Fruit fly (Drosophila melanogaster): ENCODE data around the gene Pdp.

The Pdp gene

dm6 chrX:7708942-7709707 lies 25.3 kb downstream of the Pdp start, which contains the start of gene CHES-1-like (continued):
- TF ChIP-seq luna (GFP tag; optimal IDR thresholded peaks at IDR 0.05): peak; percentile 67
- TF ChIP-seq croc (GFP tag; conservative IDR thresholded peaks at IDR 0.05): peak; percentile 84
- peak; percentile 79 for TF ChIP-seq Ada2b (GFP tag; IDR thresholded peaks at IDR 0.05)
- peak; percentile 67 for TF ChIP-seq CG34376 (GFP tag; optimal IDR thresholded peaks at IDR 0.05)
- TF ChIP-seq fd64A (GFP tag; optimal IDR thresholded peaks at IDR 0.05): peak; percentile 70
- no peak for TF ChIP-seq wek (GFP tag; optimal IDR thresholded peaks at IDR 0.05)
- TF ChIP-seq jing (GFP tag; optimal IDR thresholded peaks at IDR 0.05): peak; percentile 82
- no peak for TF ChIP-seq stwl (tag; optimal IDR thresholded peaks at IDR 0.05)
- peak; percentile 85 for TF ChIP-seq CG12104 (GFP tag; optimal IDR thresholded peaks at IDR 0.05)
- peak; percentile 76 for TF ChIP-seq CrebB (tag; optimal IDR thresholded peaks at IDR 0.05)
- peak; percentile 91 for TF ChIP-seq nau (GFP tag; optimal IDR thresholded peaks at IDR 0.05)
- TF ChIP-seq Awh (GFP tag; IDR thresholded peaks at IDR 0.05): peak; percentile 70
- TF ChIP-seq Xbp1 (GFP tag; optimal IDR thresholded peaks at IDR 0.05): peak; percentile 88
- peak; percentile 79 for TF ChIP-seq CG13123 (GFP tag; optimal IDR thresholded peaks at IDR 0.05)
- peak; percentile 53 for TF ChIP-seq pros (GFP tag; optimal IDR thresholded peaks at IDR 0.05)
- peak in 1 of 2 experiments; percentile 59 for TF ChIP-seq Trl (optimal IDR thresholded peaks at IDR 0.05)
- TF ChIP-seq Trl (GFP tag; optimal IDR thresholded peaks at IDR 0.05): peak; percentile 90
- TF ChIP-seq CG11504 (tag; optimal IDR thresholded peaks at IDR 0.05): peak; percentile 95
- peak; percentile 90 for TF ChIP-seq CG2712 (tag; optimal IDR thresholded peaks at IDR 0.05)
- TF ChIP-seq Chrac-16 (GFP tag; optimal IDR thresholded peaks at IDR 0.05): peak; percentile 87
- no peak for TF ChIP-seq ash1 (GFP tag; optimal IDR thresholded peaks at IDR 0.05)
- peak; percentile 58; the same call in 1 of the 2 replicates for TF ChIP-seq CG11696 (GFP tag; IDR thresholded peaks at IDR 0.05)
- TF ChIP-seq cg (GFP tag; optimal IDR thresholded peaks at IDR 0.05): no peak
- TF ChIP-seq Med (GFP tag): peak; percentile 97
- peak; percentile 86 for TF ChIP-seq CG8388 (GFP tag; optimal IDR thresholded peaks at IDR 0.05)
- no peak for TF ChIP-seq Hr39 (optimal IDR thresholded peaks at IDR 0.05)
- TF ChIP-seq dimm (GFP tag; IDR thresholded peaks at IDR 0.05): peak; percentile 68
- peak; percentile 67 for TF ChIP-seq CG13894 (tag; optimal IDR thresholded peaks at IDR 0.05)
- no peak for TF ChIP-seq ham (GFP tag; IDR thresholded peaks at IDR 0.05)
- peak; percentile 90 for TF ChIP-seq Ssrp (tag; optimal IDR thresholded peaks at IDR 0.05)
- TF ChIP-seq CG17612 (GFP tag; IDR thresholded peaks at IDR 0.05): 0 out of 2 replicates have a peak, but pooled peaks have one; percentile 30
- no peak for TF ChIP-seq Bgb (GFP tag; IDR thresholded peaks at IDR 0.05; ENCODE audit: partially characterized antibody)
- TF ChIP-seq Mad (GFP tag; optimal IDR thresholded peaks at IDR 0.05): peak; percentile 87
- TF ChIP-seq bab2 (GFP tag; optimal IDR thresholded peaks at IDR 0.05): peak; percentile 91
- peak; percentile 91 for TF ChIP-seq CG17829 (tag; optimal IDR thresholded peaks at IDR 0.05)
- peak; percentile 96 for TF ChIP-seq CG10543 (GFP tag; optimal IDR thresholded peaks at IDR 0.05)
- TF ChIP-seq CG15073 (GFP tag; optimal IDR thresholded peaks at IDR 0.05): peak; percentile 46
- TF ChIP-seq sug (tag; optimal IDR thresholded peaks at IDR 0.05): peak; percentile 86
- peak; percentile 47; the same call in 1 of the 2 replicates for TF ChIP-seq NFAT (GFP tag; IDR thresholded peaks at IDR 0.05)
- TF ChIP-seq jumu (GFP tag; optimal IDR thresholded peaks at IDR 0.05): peak; percentile 91
- no peak for TF ChIP-seq CG1024 (GFP tag; IDR thresholded peaks at IDR 0.05)
- peak; percentile 84 for TF ChIP-seq dm (GFP tag; optimal IDR thresholded peaks at IDR 0.05)
- peak; percentile 69 for TF ChIP-seq zen (tag; optimal IDR thresholded peaks at IDR 0.05)
- TF ChIP-seq CG17568 (GFP tag; optimal IDR thresholded peaks at IDR 0.05): peak; percentile 75
- TF ChIP-seq otp (GFP tag; IDR thresholded peaks at IDR 0.05): peak; percentile 42; the same call in 1 of the 3 replicates
- peak; percentile 81 for TF ChIP-seq gsb-n (tag; optimal IDR thresholded peaks at IDR 0.05)
- TF ChIP-seq danr (GFP tag; IDR thresholded peaks at IDR 0.05): peak; percentile 71
- no peak for TF ChIP-seq prd (optimal IDR thresholded peaks at IDR 0.05)
- TF ChIP-seq prd (GFP tag; IDR thresholded peaks at IDR 0.05): peak; percentile 85
- no peak for TF ChIP-seq abd-A (tag; optimal IDR thresholded peaks at IDR 0.05)
